Worm (Caenorhabditis elegans) whole organism, young adult: ENCODE results near the gene C42D8.9.

Experiments used
- B0336.3 ChIP-seq: fragments of 200-800 bp; sonication (Bioruptor generic); IDR thresholded peaks from 2 replicates; pipeline ENCODE4 v1.3.6; 2022; ENCODE audit warnings: missing genetic modification characterization, missing compliant biosample characterization
- C06A6.2 ChIP-seq: fragments of 200-800 bp; sonication (Bioruptor generic); conservative IDR thresholded peaks from 2 replicates; pipeline ENCODE4 v1.3.6; 2022; ENCODE audit warnings: missing genetic modification characterization, missing compliant biosample characterization
- D2030.7 ChIP-seq: fragments of 200-800 bp; sonication (Bioruptor generic); IDR thresholded peaks from 2 replicates; pipeline ENCODE4 v1.3.6; 2022; ENCODE audit warnings: missing genetic modification reagents, missing genetic modification characterization, missing compliant biosample characterization
- F33H1.4 ChIP-seq: fragments of 200-800 bp; sonication (Bioruptor generic); IDR thresholded peaks from 2 replicates; pipeline ENCODE4 v1.3.6; 2022; ENCODE audit warnings: missing genetic modification reagents, missing genetic modification characterization, missing compliant biosample characterization
- F39B2.1 ChIP-seq: fragments of 200-800 bp; sonication (Bioruptor generic); IDR thresholded peaks from 2 replicates; pipeline ENCODE4 v1.3.6; 2022; ENCODE audit warnings: missing genetic modification reagents, missing genetic modification characterization, missing compliant biosample characterization
- F52B5.7 ChIP-seq: sonication (generic microtip); optimal IDR thresholded peaks from 2 replicates; lab custom pipeline; 2016; ENCODE audit warnings: mild to moderate bottlenecking, missing genetic modification characterization, missing compliant biosample characterization
- T07F8.4 ChIP-seq: sonication (generic microtip); optimal IDR thresholded peaks from 2 replicates; lab custom pipeline; 2016; ENCODE audit warnings: mild to moderate bottlenecking, missing genetic modification characterization, moderate library complexity, missing compliant biosample characterization
- T26A5.8 ChIP-seq: sonication (generic microtip); optimal IDR thresholded peaks from 2 replicates; lab custom pipeline; 2016; ENCODE audit warnings: missing genetic modification characterization, missing compliant biosample characterization
- Y53F4B.3 ChIP-seq: fragments of 200-800 bp; sonication (Bioruptor generic); IDR thresholded peaks from 2 replicates; pipeline ENCODE4 v1.3.6; 2022; ENCODE audit warnings: missing genetic modification reagents, missing genetic modification characterization, missing compliant biosample characterization
- Y56A3A.18 ChIP-seq: fragments of 200-800 bp; sonication (Bioruptor generic); IDR thresholded peaks from 2 replicates; pipeline ENCODE4 v1.3.6; 2022; ENCODE audit warnings: missing genetic modification reagents, missing genetic modification characterization, missing compliant biosample characterization
- Y79H2A.3 ChIP-seq: fragments of 200-800 bp; sonication (Bioruptor generic); conservative IDR thresholded peaks from 2 replicates; pipeline ENCODE4 v1.3.6; 2022; ENCODE audit warnings: missing genetic modification reagents, missing genetic modification characterization, missing compliant biosample characterization
- akir-1 ChIP-seq: fragments of 200-800 bp; sonication (Bioruptor generic); optimal IDR thresholded peaks from 2 replicates; lab custom pipeline; 2018; ENCODE audit warnings: mild to moderate bottlenecking, missing genetic modification characterization, moderate library complexity, missing compliant biosample characterization
- aptf-2 ChIP-seq: fragments of 200-800 bp; sonication (Bioruptor generic); conservative IDR thresholded peaks from 2 replicates; pipeline ENCODE4 v1.3.6; 2022; ENCODE audit warnings: missing genetic modification reagents, missing genetic modification characterization, missing compliant biosample characterization
- aptf-3 ChIP-seq: fragments of 200-800 bp; sonication (Bioruptor generic); IDR thresholded peaks from 2 replicates; pipeline ENCODE4 v1.3.6; 2022; ENCODE audit warnings: missing genetic modification characterization, missing compliant biosample characterization
- athp-1 ChIP-seq: sonication (generic microtip); optimal IDR thresholded peaks from 2 replicates; lab custom pipeline; 2017; ENCODE audit warnings: mild to moderate bottlenecking, missing genetic modification characterization, missing compliant biosample characterization
- attf-3 ChIP-seq: fragments of 200-800 bp; sonication (Bioruptor generic); conservative IDR thresholded peaks from 2 replicates; pipeline ENCODE4 v1.3.6; 2022; ENCODE audit warnings: missing genetic modification reagents, missing genetic modification characterization, missing compliant biosample characterization
- attf-6 ChIP-seq: fragments of 200-800 bp; sonication (Bioruptor generic); IDR thresholded peaks from 2 replicates; pipeline ENCODE4 v1.3.6; 2022; ENCODE audit warnings: missing genetic modification reagents, missing genetic modification characterization, missing compliant biosample characterization
- bed-1 ChIP-seq: fragments of 200-800 bp; sonication (Bioruptor generic); IDR thresholded peaks from 2 replicates; pipeline ENCODE4 v1.3.6; 2022; ENCODE audit warnings: missing genetic modification reagents, missing genetic modification characterization, missing compliant biosample characterization
- ccch-3 ChIP-seq: fragments of 200-800 bp; sonication (Bioruptor generic); optimal IDR thresholded peaks from 2 replicates; lab custom pipeline; 2018; ENCODE audit warnings: mild to moderate bottlenecking, missing genetic modification characterization, missing compliant biosample characterization
- cebp-1 ChIP-seq, 2 experiments: fragments of 200-800 bp in 1 of 2; sonication (Bioruptor generic) in 1 of 2; sonication (generic microtip) in 1 of 2; IDR thresholded peaks in 1 of 2; optimal IDR thresholded peaks in 1 of 2; 2 replicates each; pipeline versions ENCODE4 v1.3.6 to Lab custom; 2017 to 2022; ENCODE audit warnings: missing compliant biosample characterization in 2 of 2, missing genetic modification characterization in 2 of 2, mild to moderate bottlenecking in 1 of 2, missing genetic modification reagents in 1 of 2, moderate library complexity in 1 of 2
- cebp-2 ChIP-seq: fragments of 200-800 bp; sonication (Bioruptor generic); IDR thresholded peaks from 2 replicates; pipeline ENCODE4 v1.3.6; 2022; ENCODE audit warnings: missing genetic modification characterization, missing compliant biosample characterization
- ceh-40 ChIP-seq: fragments of 200-800 bp; sonication (Bioruptor generic); IDR thresholded peaks from 2 replicates; pipeline ENCODE4 v1.3.6; 2022; ENCODE audit warnings: missing genetic modification characterization, missing compliant biosample characterization
- ceh-58 ChIP-seq: fragments of 200-800 bp; sonication (Bioruptor generic); IDR thresholded peaks from 2 replicates; pipeline ENCODE4 v1.3.6; 2022; ENCODE audit warnings: missing genetic modification characterization, missing compliant biosample characterization
- ekl-4 ChIP-seq: fragments of 200-800 bp; sonication (Bioruptor generic); IDR thresholded peaks from 2 replicates; pipeline ENCODE4 v1.3.6; 2022; ENCODE audit warnings: missing genetic modification reagents, missing genetic modification characterization, missing compliant biosample characterization
- fkh-3 ChIP-seq: sonication (generic microtip); optimal IDR thresholded peaks from 2 replicates; lab custom pipeline; 2016; ENCODE audit warnings: mild to moderate bottlenecking, missing genetic modification characterization, missing compliant biosample characterization
- hmg-1.2 ChIP-seq: fragments of 200-800 bp; sonication (Bioruptor generic); IDR thresholded peaks from 2 replicates; pipeline ENCODE4 v1.3.6; 2022; ENCODE audit warnings: missing genetic modification reagents, missing genetic modification characterization, missing compliant biosample characterization
- hmg-20 ChIP-seq: fragments of 200-800 bp; sonication (Bioruptor generic); IDR thresholded peaks from 2 replicates; pipeline ENCODE4 v1.3.6; 2022; ENCODE audit warnings: missing genetic modification reagents, missing genetic modification characterization, missing compliant biosample characterization
- lin-26 ChIP-seq: fragments of 200-800 bp; sonication (Bioruptor generic); IDR thresholded peaks from 2 replicates; pipeline ENCODE4 v1.3.6; 2022; ENCODE audit warnings: missing genetic modification reagents, missing genetic modification characterization, missing compliant biosample characterization
- lsl-1 ChIP-seq: fragments of 200-800 bp; sonication (Bioruptor generic); optimal IDR thresholded peaks from 2 replicates; lab custom pipeline; 2018; ENCODE audit warnings: mild to moderate bottlenecking, missing genetic modification characterization, moderate library complexity, missing compliant biosample characterization
- madf-10 ChIP-seq: sonication (generic microtip); optimal IDR thresholded peaks from 2 replicates; lab custom pipeline; 2016; ENCODE audit warnings: mild to moderate bottlenecking, missing genetic modification characterization, missing compliant biosample characterization
- madf-3 ChIP-seq: fragments of 200-800 bp; sonication (Bioruptor generic); IDR thresholded peaks from 2 replicates; pipeline ENCODE4 v1.3.6; 2022; ENCODE audit warnings: missing genetic modification reagents, missing genetic modification characterization, missing compliant biosample characterization
- madf-6 ChIP-seq: fragments of 200-800 bp; sonication (Bioruptor generic); IDR thresholded peaks from 2 replicates; pipeline ENCODE4 v1.3.6; 2022; ENCODE audit warnings: missing genetic modification reagents, missing genetic modification characterization, missing compliant biosample characterization
- madf-8 ChIP-seq: fragments of 200-800 bp; sonication (Bioruptor generic); conservative IDR thresholded peaks from 2 replicates; pipeline ENCODE4 v1.3.6; 2022; ENCODE audit warnings: missing genetic modification reagents, missing genetic modification characterization, missing compliant biosample characterization
- mcd-1 ChIP-seq: fragments of 200-800 bp; sonication (Bioruptor generic); IDR thresholded peaks from 2 replicates; pipeline ENCODE4 v1.3.6; 2022; ENCODE audit warnings: missing genetic modification reagents, missing genetic modification characterization, missing compliant biosample characterization
- mel-28 ChIP-seq: sonication (generic microtip); optimal IDR thresholded peaks from 2 replicates; lab custom pipeline; 2016; ENCODE audit warnings: borderline replicate concordance, mild to moderate bottlenecking, missing genetic modification characterization, missing compliant biosample characterization
- mes-4 ChIP-seq: sonication (generic microtip); optimal IDR thresholded peaks from 2 replicates; lab custom pipeline; 2016; ENCODE audit warnings: missing genotype, missing genetic modification characterization, missing compliant biosample characterization
- nhr-90 ChIP-seq: sonication (generic microtip); optimal IDR thresholded peaks from 2 replicates; lab custom pipeline; 2016; ENCODE audit warnings: missing genotype, mild to moderate bottlenecking, missing genetic modification characterization, missing compliant biosample characterization
- pha-4 ChIP-seq: fragments of 150-350 bp; sonication (generic microtip); optimal IDR thresholded peaks from 2 replicates; lab custom pipeline; 2014; ENCODE audit warnings: missing biosample characterization, missing genetic modification reagents, missing genetic modification characterization
- repo-1 ChIP-seq: sonication (generic microtip); optimal IDR thresholded peaks from 2 replicates; lab custom pipeline; 2017; ENCODE audit warnings: mild to moderate bottlenecking, missing genetic modification characterization, missing compliant biosample characterization
- rpc-1 ChIP-seq, 2 experiments: fragments of 150-350 bp in 1 of 2; sonication (generic microtip) in 1 of 2; optimal IDR thresholded peaks; 2 replicates each; lab custom pipeline; 2014 to 2018; ENCODE audit warnings: missing biosample characterization in 1 of 2, missing genetic modification characterization in 1 of 2, missing genetic modification reagents in 1 of 2, missing genotype in 1 of 2
- snpc-3.4 ChIP-seq: sonication (generic microtip); optimal IDR thresholded peaks from 2 replicates; lab custom pipeline; 2017; ENCODE audit warnings: missing genetic modification characterization, mild to moderate bottlenecking, missing compliant biosample characterization, antibody characterized with exemption, moderate library complexity, missing genotype, missing genetic modification reagents
- tbx-9 ChIP-seq: sonication (generic microtip); optimal IDR thresholded peaks from 2 replicates; lab custom pipeline; 2016; ENCODE audit warnings: borderline replicate concordance, missing genetic modification characterization, inconsistent platforms, missing compliant biosample characterization
- tlf-1 ChIP-seq: fragments of 200-800 bp; sonication (Bioruptor generic); optimal IDR thresholded peaks from 2 replicates; lab custom pipeline; 2018; ENCODE audit warnings: mild to moderate bottlenecking, missing genetic modification characterization, missing compliant biosample characterization
- unc-130 ChIP-seq: sonication (generic microtip); optimal IDR thresholded peaks from 2 replicates; lab custom pipeline; 2016; ENCODE audit warnings: missing genetic modification reagents, missing genetic modification characterization, missing compliant biosample characterization
- zfh-2 ChIP-seq: fragments of 200-800 bp; sonication (Bioruptor generic); conservative IDR thresholded peaks from 2 replicates; pipeline ENCODE4 v1.3.6; 2022; ENCODE audit warnings: missing genetic modification reagents, missing genetic modification characterization, missing compliant biosample characterization
- ztf-25 ChIP-seq: fragments of 200-800 bp; sonication (Bioruptor generic); IDR thresholded peaks from 2 replicates; pipeline ENCODE4 v1.3.6; 2022; ENCODE audit warnings: missing genetic modification reagents, missing genetic modification characterization, missing compliant biosample characterization
- ztf-28 ChIP-seq: fragments of 200-800 bp; sonication (Bioruptor generic); IDR thresholded peaks from 2 replicates; pipeline ENCODE4 v1.3.6; 2022; ENCODE audit warnings: missing genetic modification reagents, missing genetic modification characterization, missing compliant biosample characterization
- ztf-6 ChIP-seq: fragments of 200-800 bp; sonication (Bioruptor generic); IDR thresholded peaks from 2 replicates; pipeline ENCODE4 v1.3.6; 2022; ENCODE audit warnings: missing genetic modification reagents, missing genetic modification characterization, missing compliant biosample characterization

The C42D8.9 gene

ce11 chrX:5106187-5106694, 601 bp downstream of the C42D8.9 start:
- TF ChIP-seq mes-4 (tag; lab: Kevin White, UChicago) (no peak), ztf-25 (GFP tag; lab: Robert Waterston, UW) (no peak), zfh-2 (GFP tag; lab: Robert Waterston, UW) (peak; percentile 68), madf-8 (no peak), F33H1.4 (GFP tag; lab: Robert Waterston, UW) (no peak; the same call in 1 of the 2 replicates), akir-1 (GFP tag; lab: Kevin White, UChicago) (no peak), fkh-3 (tag; lab: Kevin White, UChicago) (peak; percentile 65), Y53F4B.3 (GFP tag; lab: Robert Waterston, UW) (no peak), D2030.7 (no peak), lsl-1 (GFP tag; lab: Kevin White, UChicago) (no peak), cebp-1 (GFP tag; IDR thresholded peaks at IDR 0.05; lab: Robert Waterston, UW) (no peak), cebp-1 (tag; optimal IDR thresholded peaks at IDR 0.05; lab: Kevin White, UChicago) (peak; percentile 72), nhr-90 (tag; lab: Kevin White, UChicago) (peak; percentile 31), bed-1 (GFP tag; lab: Robert Waterston, UW) (no peak), cebp-2 (peak; percentile 97), ztf-28 (GFP tag; lab: Robert Waterston, UW) (no peak), mcd-1 (GFP tag; lab: Robert Waterston, UW) (peak; percentile 62), aptf-3 (GFP tag; lab: Robert Waterston, UW) (0 out of 2 replicates have a peak, but pooled peaks have one; percentile 45), tbx-9 (tag; lab: Kevin White, UChicago) (no peak), C06A6.2 (0 out of 2 replicates have a peak, but pooled peaks have one; percentile 22), athp-1 (tag; lab: Kevin White, UChicago) (no peak), attf-3 (GFP tag; lab: Robert Waterston, UW) (no peak), hmg-20 (GFP tag; lab: Robert Waterston, UW) (no peak; the same call in 1 of the 2 replicates), F39B2.1 (GFP tag; lab: Robert Waterston, UW) (no peak), hmg-1.2 (peak; percentile 40; the same call in 1 of the 2 replicates), pha-4 (tag; lab: Kevin White, UChicago) (no peak), ceh-40 (GFP tag; lab: Robert Waterston, UW) (no peak), F52B5.7 (tag; lab: Kevin White, UChicago) (no peak), repo-1 (tag; lab: Kevin White, UChicago) (peak; percentile 95), aptf-2 (GFP tag; lab: Robert Waterston, UW) (no peak), madf-10 (tag; lab: Kevin White, UChicago) (peak; percentile 30), tlf-1 (GFP tag; lab: Kevin White, UChicago) (no peak), ceh-58 (GFP tag; lab: Robert Waterston, UW) (0 out of 2 replicates have a peak, but pooled peaks have one; percentile 5), ccch-3 (GFP tag; lab: Kevin White, UChicago) (no peak), T07F8.4 (tag; lab: Kevin White, UChicago) (no peak), madf-6 (peak; percentile 19; the same call in 1 of the 2 replicates), B0336.3 (peak; percentile 83), attf-6 (GFP tag; lab: Robert Waterston, UW) (no peak), Y56A3A.18 (GFP tag; lab: Robert Waterston, UW) (peak; percentile 93; the same call in 1 of the 2 replicates), ekl-4 (GFP tag; lab: Robert Waterston, UW) (peak; percentile 69), unc-130 (GFP tag; lab: Kevin White, UChicago) (no peak), Y79H2A.3 (GFP tag; lab: Robert Waterston, UW) (no peak; the same call in 1 of the 2 replicates), snpc-3.4 (no peak), mel-28 (tag; lab: Kevin White, UChicago) (peak; percentile 29), T26A5.8 (tag; lab: Kevin White, UChicago) (no peak), madf-3 (GFP tag; lab: Robert Waterston, UW) (peak; percentile 78; the same call in 1 of the 2 replicates), rpc-1 (optimal IDR thresholded peaks at IDR 0.05; lab: Kevin White, UChicago) (no peak), rpc-1 (tag; optimal IDR thresholded peaks at IDR 0.05; lab: Kevin White, UChicago) (no peak), ztf-6 (GFP tag; lab: Robert Waterston, UW) (no peak), lin-26 (GFP tag; lab: Robert Waterston, UW) (no peak)
